Worm (Caenorhabditis elegans) whole organism, L2 larva: ENCODE data around the gene sre-2.

Experiments used
- C34F6.9 ChIP-seq: fragments of 150-350 bp; optimal IDR thresholded peaks from 2 replicates; lab custom pipeline; 2014; ENCODE audit warnings: missing biosample characterization, missing genetic modification characterization
- F13H6.1 ChIP-seq: sonication (generic microtip); optimal IDR thresholded peaks from 2 replicates; lab custom pipeline; 2016; ENCODE audit warnings: missing genetic modification characterization, missing compliant biosample characterization
- R02D3.7 ChIP-seq: fragments of 150-350 bp; optimal IDR thresholded peaks from 2 replicates; lab custom pipeline; 2014; ENCODE audit warnings: missing biosample characterization, missing genetic modification characterization
- Y55F3AM.14 ChIP-seq: fragments of 200-800 bp; sonication (Bioruptor generic); optimal IDR thresholded peaks from 2 replicates; lab custom pipeline; 2018; ENCODE audit warnings: mild to moderate bottlenecking, missing genetic modification characterization, missing compliant biosample characterization
- ZK546.5 ChIP-seq: sonication (generic microtip); optimal IDR thresholded peaks from 2 replicates; lab custom pipeline; 2017; ENCODE audit warnings: missing biosample characterization, missing genetic modification characterization
- alr-1 ChIP-seq: fragments of 150-350 bp; optimal IDR thresholded peaks from 2 replicates; lab custom pipeline; 2014; ENCODE audit warnings: missing biosample characterization, missing genetic modification characterization
- aly-2 ChIP-seq: fragments of 150-350 bp; optimal IDR thresholded peaks from 2 replicates; lab custom pipeline; 2014; ENCODE audit warnings: missing biosample characterization, missing genetic modification characterization
- ama-1 ChIP-seq: fragments of 150-350 bp; optimal IDR thresholded peaks from 2 replicates; lab custom pipeline; 2018; ENCODE audit warnings: inconsistent platforms
- blmp-1 ChIP-seq: sonication (generic microtip); optimal IDR thresholded peaks from 2 replicates; lab custom pipeline; 2017; ENCODE audit warnings: missing genetic modification characterization, mild to moderate bottlenecking, missing compliant biosample characterization, antibody characterized with exemption, moderate library complexity; ENCODE audit not compliant: insufficient read depth
- ceh-16 ChIP-seq: fragments of 150-350 bp; optimal IDR thresholded peaks from 2 replicates; lab custom pipeline; 2014; ENCODE audit warnings: missing biosample characterization, missing genetic modification characterization
- ceh-82 ChIP-seq: fragments of 150-350 bp; optimal IDR thresholded peaks from 2 replicates; lab custom pipeline; 2014; ENCODE audit warnings: missing biosample characterization, missing genetic modification characterization
- crh-2 ChIP-seq: sonication (generic microtip); optimal IDR thresholded peaks from 2 replicates; lab custom pipeline; 2017; ENCODE audit warnings: missing biosample characterization, missing genetic modification characterization
- dmd-4 ChIP-seq: sonication (generic microtip); optimal IDR thresholded peaks from 2 replicates; lab custom pipeline; 2017; ENCODE audit warnings: missing biosample characterization, missing genetic modification characterization
- egl-27 ChIP-seq: sonication (generic microtip); optimal IDR thresholded peaks from 3 replicates; lab custom pipeline; 2017; ENCODE audit warnings: missing biosample characterization, missing genetic modification reagents, missing genetic modification characterization
- elt-3 ChIP-seq: sonication (generic microtip); optimal IDR thresholded peaks from 2 replicates; lab custom pipeline; 2017; ENCODE audit warnings: missing biosample characterization, missing genetic modification characterization
- fos-1 ChIP-seq: fragments of 150-350 bp; optimal IDR thresholded peaks from 2 replicates; lab custom pipeline; 2014; ENCODE audit warnings: missing biosample characterization, missing genetic modification characterization
- gmeb-1 ChIP-seq: fragments of 150-350 bp; optimal IDR thresholded peaks from 2 replicates; lab custom pipeline; 2014; ENCODE audit warnings: missing biosample characterization, missing genetic modification characterization
- lin-11 ChIP-seq: fragments of 150-350 bp; sonication (generic microtip); optimal IDR thresholded peaks from 2 replicates; lab custom pipeline; 2014; ENCODE audit warnings: missing biosample characterization, missing genetic modification characterization, inconsistent platforms, mixed read lengths
- lin-13 ChIP-seq: fragments of 150-350 bp; optimal IDR thresholded peaks from 2 replicates; lab custom pipeline; 2014; ENCODE audit warnings: missing biosample characterization, missing genetic modification reagents, missing genetic modification characterization
- lin-39 ChIP-seq: fragments of 150-350 bp; optimal IDR thresholded peaks from 2 replicates; lab custom pipeline; 2014; ENCODE audit warnings: missing biosample characterization, missing genetic modification reagents, missing genetic modification characterization
- lsy-2 ChIP-seq, 2 experiments: fragments of 150-350 bp in 1 of 2; sonication (generic microtip) in 1 of 2; optimal IDR thresholded peaks; 2 replicates each; lab custom pipeline; 2014 to 2017; ENCODE audit warnings: missing biosample characterization in 2 of 2, missing genetic modification characterization in 2 of 2
- mab-5 ChIP-seq: fragments of 150-350 bp; optimal IDR thresholded peaks from 2 replicates; lab custom pipeline; 2014; ENCODE audit warnings: missing biosample characterization, missing genetic modification characterization
- mbf-1 ChIP-seq: sonication (generic microtip); optimal IDR thresholded peaks from 2 replicates; lab custom pipeline; 2017; ENCODE audit warnings: missing biosample characterization, missing genetic modification characterization
- mdl-1 ChIP-seq, 2 experiments: fragments of 150-350 bp in 1 of 2; sonication (generic microtip) in 1 of 2; optimal IDR thresholded peaks; 2 replicates each; lab custom pipeline; 2017; ENCODE audit warnings: missing biosample characterization in 2 of 2, missing genetic modification characterization in 2 of 2
- nhr-10 ChIP-seq: sonication (generic microtip); optimal IDR thresholded peaks from 2 replicates; lab custom pipeline; 2017; ENCODE audit warnings: missing biosample characterization, missing genetic modification characterization
- nhr-11 ChIP-seq: fragments of 150-350 bp; optimal IDR thresholded peaks from 2 replicates; lab custom pipeline; 2014; ENCODE audit warnings: missing biosample characterization, missing genetic modification characterization
- nhr-12 ChIP-seq: fragments of 150-350 bp; optimal IDR thresholded peaks from 2 replicates; lab custom pipeline; 2014; ENCODE audit warnings: missing biosample characterization, missing genetic modification characterization
- nhr-129 ChIP-seq: fragments of 150-350 bp; optimal IDR thresholded peaks from 2 replicates; lab custom pipeline; 2014; ENCODE audit warnings: missing biosample characterization, missing genetic modification characterization
- nhr-21 ChIP-seq: fragments of 150-350 bp; optimal IDR thresholded peaks from 2 replicates; lab custom pipeline; 2014; ENCODE audit warnings: missing biosample characterization, missing genetic modification characterization
- nhr-23 ChIP-seq: fragments of 150-350 bp; optimal IDR thresholded peaks from 2 replicates; lab custom pipeline; 2014; ENCODE audit warnings: missing biosample characterization, missing genetic modification reagents, missing genetic modification characterization
- nhr-237 ChIP-seq: fragments of 150-350 bp; optimal IDR thresholded peaks from 2 replicates; lab custom pipeline; 2014; ENCODE audit warnings: missing biosample characterization, missing genetic modification characterization
- nhr-25 ChIP-seq: fragments of 150-350 bp; sonication (generic microtip); optimal IDR thresholded peaks from 3 replicates; lab custom pipeline; 2014; ENCODE audit warnings: missing biosample characterization, missing genetic modification characterization
- nhr-6 ChIP-seq: fragments of 150-350 bp; optimal IDR thresholded peaks from 2 replicates; lab custom pipeline; 2014; ENCODE audit warnings: missing biosample characterization, missing genetic modification characterization
- nhr-77 ChIP-seq: fragments of 150-350 bp; optimal IDR thresholded peaks from 2 replicates; lab custom pipeline; 2014; ENCODE audit warnings: missing biosample characterization, missing genetic modification characterization
- peb-1 ChIP-seq: fragments of 150-350 bp; optimal IDR thresholded peaks from 2 replicates; lab custom pipeline; 2014; ENCODE audit warnings: missing biosample characterization, missing genetic modification characterization
- sem-4 ChIP-seq: fragments of 150-350 bp; optimal IDR thresholded peaks from 2 replicates; lab custom pipeline; 2014; ENCODE audit warnings: missing biosample characterization, missing genetic modification reagents, missing genetic modification characterization
- skn-1 ChIP-seq: sonication (generic microtip); optimal IDR thresholded peaks from 2 replicates; lab custom pipeline; 2017; ENCODE audit warnings: missing biosample characterization, missing genetic modification characterization
- sma-3 ChIP-seq: sonication (generic microtip); optimal IDR thresholded peaks from 2 replicates; lab custom pipeline; 2016; ENCODE audit warnings: missing genetic modification reagents, missing genetic modification characterization, missing compliant biosample characterization
- sma-9 ChIP-seq, 2 experiments: fragments of 150-350 bp in 1 of 2; sonication (generic microtip) in 1 of 2; optimal IDR thresholded peaks; 2 replicates each; lab custom pipeline; 2014 to 2016; ENCODE audit warnings: missing genetic modification characterization in 2 of 2, mild to moderate bottlenecking in 1 of 2, missing biosample characterization in 1 of 2, missing compliant biosample characterization in 1 of 2, missing genetic modification reagents in 1 of 2, moderate library complexity in 1 of 2
- snpc-4 ChIP-seq: fragments of 150-350 bp; optimal IDR thresholded peaks from 2 replicates; lab custom pipeline; 2014; ENCODE audit warnings: missing biosample characterization, missing genetic modification characterization
- unc-39 ChIP-seq: fragments of 150-350 bp; optimal IDR thresholded peaks from 2 replicates; lab custom pipeline; 2014; ENCODE audit warnings: missing biosample characterization, missing genetic modification characterization
- unc-55 ChIP-seq: fragments of 150-350 bp; sonication (generic microtip); optimal IDR thresholded peaks from 3 replicates; lab custom pipeline; 2014; ENCODE audit warnings: missing biosample characterization, missing genetic modification reagents, missing genetic modification characterization
- unc-62 ChIP-seq: fragments of 150-350 bp; optimal IDR thresholded peaks from 2 replicates; lab custom pipeline; 2014; ENCODE audit warnings: missing biosample characterization, missing genetic modification reagents, missing genetic modification characterization
- zag-1 ChIP-seq: fragments of 150-350 bp; optimal IDR thresholded peaks from 2 replicates; lab custom pipeline; 2014; ENCODE audit warnings: missing biosample characterization, missing genetic modification characterization
- ztf-1 ChIP-seq: fragments of 200-800 bp; sonication (Bioruptor generic); conservative IDR thresholded peaks from 2 replicates; pipeline ENCODE4 v1.3.6; 2022; ENCODE audit warnings: missing genetic modification characterization, missing compliant biosample characterization
- ztf-11 ChIP-seq: sonication (generic microtip); optimal IDR thresholded peaks from 2 replicates; lab custom pipeline; 2017; ENCODE audit warnings: missing biosample characterization, missing genetic modification characterization
- ztf-4 ChIP-seq: fragments of 150-350 bp; optimal IDR thresholded peaks from 2 replicates; lab custom pipeline; 2014; ENCODE audit warnings: missing biosample characterization, missing genetic modification characterization

The sre-2 gene

DNA sequence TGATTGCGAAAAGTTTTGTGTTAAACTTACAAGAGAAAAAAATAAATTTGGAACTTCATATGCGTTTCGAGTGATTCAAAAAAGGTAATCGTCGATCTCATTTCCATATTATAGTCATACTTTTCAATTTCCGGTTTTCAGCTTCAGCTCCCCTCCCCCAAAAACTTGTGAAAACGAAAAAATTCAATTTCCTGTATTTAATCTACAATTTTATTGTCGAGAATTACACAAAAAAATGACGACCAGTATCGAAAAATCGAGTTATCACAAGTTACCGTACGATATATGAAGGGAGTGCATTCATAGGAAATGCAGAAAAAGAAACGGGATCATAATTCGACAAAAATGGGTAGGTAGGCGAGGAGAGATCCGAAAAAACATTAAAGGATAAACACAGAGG is 10.1 kb upstream of the sre-2 start, which contains the start of gene lron-4:
TSS of gene lron-4 (minus strand) at position 101 of the 400 bp plus-strand sequence.
- TF ChIP-seq nhr-77 (tag; lab: Kevin White, UChicago) (no peak), nhr-6 (tag; lab: Kevin White, UChicago) (no peak), dmd-4 (tag; lab: Kevin White, UChicago) (no peak), sem-4 (tag; lab: Kevin White, UChicago) (no peak), unc-62 (GFP tag; lab: Kevin White, UChicago) (no peak), mdl-1 (tag; optimal IDR thresholded peaks at IDR 0.05; lab: Kevin White, UChicago) (no peak), lin-39 (tag; lab: Kevin White, UChicago) (no peak), Y55F3AM.14 (GFP tag; lab: Kevin White, UChicago) (no peak), F13H6.1 (tag; lab: Kevin White, UChicago) (no peak), nhr-23 (no peak), gmeb-1 (tag; lab: Kevin White, UChicago) (no peak), skn-1 (tag; lab: Kevin White, UChicago) (no peak), aly-2 (tag; lab: Kevin White, UChicago) (no peak), nhr-237 (tag; lab: Kevin White, UChicago) (no peak), nhr-129 (tag; lab: Kevin White, UChicago) (no peak), peb-1 (tag; lab: Kevin White, UChicago) (no peak), snpc-4 (tag; lab: Kevin White, UChicago) (no peak)

DNA sequence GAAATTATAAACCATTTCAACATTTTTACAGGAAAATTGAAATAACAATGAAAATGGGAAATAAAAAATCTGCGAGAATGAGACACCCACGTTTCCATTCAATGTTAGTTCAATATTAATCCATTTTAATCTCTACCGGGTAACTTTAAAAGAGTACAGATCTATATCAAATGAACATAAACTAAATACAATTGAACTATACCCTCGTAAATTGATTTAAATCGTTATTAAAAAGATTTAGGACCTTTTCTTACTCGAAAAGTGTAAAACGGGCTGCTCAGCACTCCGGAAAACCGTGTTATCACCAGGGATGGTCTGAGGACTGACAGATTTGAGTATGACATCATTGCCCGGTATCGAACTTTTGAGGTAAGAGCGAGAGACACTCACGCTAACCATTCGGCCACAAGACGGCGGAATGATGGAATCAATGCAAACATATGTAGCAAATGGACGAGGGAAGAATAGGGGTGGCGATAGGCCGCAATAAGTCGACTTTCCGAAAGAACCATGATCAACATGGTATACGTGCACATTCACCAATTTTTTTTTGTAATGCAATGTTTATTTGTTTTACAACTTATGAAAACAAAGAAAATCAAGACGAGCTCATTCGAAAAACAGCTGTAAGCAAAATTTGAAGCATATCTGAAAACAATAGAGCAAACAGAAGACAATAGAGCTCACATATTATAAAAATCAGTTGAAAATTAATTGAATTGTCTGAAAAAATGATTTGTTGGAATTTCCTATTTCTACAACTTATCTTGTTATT is 5.2 kb upstream of the sre-2 start, which contains the start of the genes chst-1 and C41C4.9:
TSS of gene chst-1 (minus strand) at position 51 of the 775 bp plus-strand sequence.
TSS of gene C41C4.9 (plus strand) at position 725 of the 775 bp plus-strand sequence.
- TF ChIP-seq nhr-6 (tag; lab: Kevin White, UChicago) (no peak), snpc-4 (tag; lab: Kevin White, UChicago) (no peak), nhr-11 (tag; lab: Kevin White, UChicago) (peak; percentile 78), sma-9 (GFP tag; optimal IDR thresholded peaks at IDR 0.05; lab: Kevin White, UChicago) (peak; percentile 82), sma-9 (tag; optimal IDR thresholded peaks at IDR 0.05; lab: Kevin White, UChicago) (no peak), dmd-4 (tag; lab: Kevin White, UChicago) (no peak), egl-27 (tag; lab: Kevin White, UChicago) (peak; percentile 64), nhr-77 (tag; lab: Kevin White, UChicago) (no peak), mbf-1 (tag; lab: Kevin White, UChicago) (no peak), unc-55 (GFP tag; lab: Kevin White, UChicago) (no peak), ama-1 (no peak), sma-3 (GFP tag; lab: Kevin White, UChicago) (peak; percentile 74), sem-4 (tag; lab: Kevin White, UChicago) (peak; percentile 10), peb-1 (tag; lab: Kevin White, UChicago) (no peak), ztf-1 (no peak), aly-2 (tag; lab: Kevin White, UChicago) (no peak), nhr-23 (no peak), ztf-4 (tag; lab: Kevin White, UChicago) (peak; percentile 53), lsy-2 (tag; optimal IDR thresholded peaks at IDR 0.05; lab: Kevin White, UChicago) (peak in 1 of 2 experiments; percentile 69), crh-2 (tag; lab: Kevin White, UChicago) (peak; percentile 13), blmp-1 (tag; lab: Kevin White, UChicago) (peak; percentile 18), nhr-21 (tag; lab: Kevin White, UChicago) (peak; percentile 65), mab-5 (tag; lab: Kevin White, UChicago) (no peak), nhr-25 (tag; lab: Kevin White, UChicago) (no peak), fos-1 (tag; lab: Kevin White, UChicago) (peak; percentile 87), nhr-237 (tag; lab: Kevin White, UChicago) (no peak), nhr-10 (no peak), ztf-11 (tag; lab: Kevin White, UChicago) (no peak), lin-13 (GFP tag; lab: Kevin White, UChicago) (peak; percentile 67), zag-1 (no peak), ZK546.5 (tag; lab: Kevin White, UChicago) (no peak), lin-11 (tag; lab: Kevin White, UChicago) (peak; percentile 29), unc-39 (tag; lab: Kevin White, UChicago) (no peak), mdl-1 (tag; optimal IDR thresholded peaks at IDR 0.05; lab: Kevin White, UChicago) (no peak), unc-62 (GFP tag; lab: Kevin White, UChicago) (no peak), lin-39 (tag; lab: Kevin White, UChicago) (no peak), nhr-12 (tag; lab: Kevin White, UChicago) (no peak), Y55F3AM.14 (GFP tag; lab: Kevin White, UChicago) (peak; percentile 72), alr-1 (no peak), R02D3.7 (tag; lab: Kevin White, UChicago) (no peak), ceh-82 (no peak), ceh-16 (peak; percentile 14), F13H6.1 (tag; lab: Kevin White, UChicago) (peak; percentile 65), C34F6.9 (tag; lab: Kevin White, UChicago) (peak; percentile 33), gmeb-1 (tag; lab: Kevin White, UChicago) (peak; percentile 60), nhr-129 (tag; lab: Kevin White, UChicago) (peak; percentile 89), elt-3 (tag; lab: Kevin White, UChicago) (no peak), skn-1 (tag; lab: Kevin White, UChicago) (no peak)
